Fruit fly (Drosophila melanogaster) whole organism, embryonic: ENCODE data around the gene CG12998.
A peak's percentile ranks its signal among the peaks of the same experiment; 100 is the strongest.

Experiments used
- Adf1 ChIP-seq: fragments of 200-800 bp; sonication (Bioruptor generic); IDR thresholded peaks from 2 replicates; pipeline ENCODE4 v1.3.6; 2022; ENCODE audit warnings: missing biosample characterization, missing genetic modification characterization
- Antp ChIP-seq: fragments of 200-800 bp; sonication (Bioruptor generic); optimal IDR thresholded peaks from 3 replicates; lab custom pipeline; 2016; ENCODE audit warnings: missing biosample characterization, missing genetic modification characterization
- Atf3 ChIP-seq: fragments of 200-800 bp; sonication (Bioruptor generic); optimal IDR thresholded peaks from 3 replicates; lab custom pipeline; 2016; ENCODE audit warnings: missing biosample characterization, missing genetic modification characterization
- BtbVII ChIP-seq: fragments of 200-800 bp; sonication (Bioruptor generic); optimal IDR thresholded peaks from 3 replicates; lab custom pipeline; 2017; ENCODE audit warnings: missing biosample characterization, mild to moderate bottlenecking, missing genetic modification characterization
- CG10431 ChIP-seq: fragments of 200-800 bp; sonication (Bioruptor generic); optimal IDR thresholded peaks from 3 replicates; lab custom pipeline; 2018; ENCODE audit warnings: missing biosample characterization, mild to moderate bottlenecking, missing genetic modification characterization
- CG11247 ChIP-seq: fragments of 200-800 bp; sonication (Bioruptor generic); IDR thresholded peaks from 2 replicates; pipeline ENCODE4 v1.3.6; 2022; ENCODE audit warnings: missing biosample characterization, missing genetic modification characterization
- CG11398 ChIP-seq: fragments of 200-800 bp; sonication (Bioruptor generic); optimal IDR thresholded peaks from 2 replicates; lab custom pipeline; 2016; ENCODE audit warnings: missing biosample characterization, missing genetic modification characterization
- CG12769 ChIP-seq: fragments of 200-800 bp; sonication (Bioruptor generic); optimal IDR thresholded peaks from 2 replicates; lab custom pipeline; 2019; ENCODE audit warnings: missing biosample characterization, mild to moderate bottlenecking, missing genetic modification characterization, moderate library complexity
- CG15269 ChIP-seq: fragments of 200-800 bp; sonication (Bioruptor generic); optimal IDR thresholded peaks from 2 replicates; lab custom pipeline; 2018; ENCODE audit warnings: missing biosample characterization, mild to moderate bottlenecking, missing genetic modification characterization, moderate library complexity
- CG15514 ChIP-seq: fragments of 200-800 bp; sonication (Bioruptor generic); optimal IDR thresholded peaks from 3 replicates; lab custom pipeline; 2017; ENCODE audit warnings: missing biosample characterization, missing genetic modification characterization, mild to moderate bottlenecking, moderate library complexity, missing genetic modification reagents
- CG18599 ChIP-seq: fragments of 200-800 bp; sonication (Bioruptor generic); optimal IDR thresholded peaks from 3 replicates; lab custom pipeline; 2017; ENCODE audit warnings: missing biosample characterization, missing genetic modification characterization, mild to moderate bottlenecking, moderate library complexity, missing genetic modification reagents
- CG18764 ChIP-seq: fragments of 200-800 bp; sonication (Bioruptor generic); optimal IDR thresholded peaks from 3 replicates; lab custom pipeline; 2016; ENCODE audit warnings: missing biosample characterization, missing genetic modification characterization
- CG34376 ChIP-seq: fragments of 200-800 bp; sonication (Bioruptor generic); optimal IDR thresholded peaks from 2 replicates; lab custom pipeline; 2018; ENCODE audit warnings: missing biosample characterization, mild to moderate bottlenecking, missing genetic modification characterization
- CG3726 ChIP-seq: fragments of 200-800 bp; sonication (Bioruptor generic); IDR thresholded peaks from 3 replicates; pipeline ENCODE4, ENCODE4 v1.3.6; 2022; ENCODE audit warnings: missing biosample characterization, missing genetic modification characterization
- CG3838 ChIP-seq: fragments of 200-800 bp; sonication (Bioruptor generic); optimal IDR thresholded peaks from 3 replicates; lab custom pipeline; 2016; ENCODE audit warnings: missing biosample characterization, missing genetic modification characterization
- CG42726 ChIP-seq: fragments of 200-800 bp; sonication (Bioruptor generic); IDR thresholded peaks from 2 replicates; pipeline ENCODE4 v1.3.6; 2022; ENCODE audit warnings: missing biosample characterization, missing genetic modification characterization; ENCODE audit not compliant: partially characterized antibody
- CG4282 ChIP-seq: fragments of 200-800 bp; sonication (Bioruptor generic); optimal IDR thresholded peaks from 2 replicates; lab custom pipeline; 2016; ENCODE audit warnings: missing biosample characterization, missing genetic modification characterization
- CG4617 ChIP-seq: fragments of 200-800 bp; sonication (Bioruptor generic); optimal IDR thresholded peaks from 3 replicates; lab custom pipeline; 2016; ENCODE audit warnings: missing biosample characterization, missing genetic modification characterization, borderline replicate concordance
- CG4730 ChIP-seq: fragments of 200-800 bp; sonication (Bioruptor generic); IDR thresholded peaks from 2 replicates; pipeline ENCODE4 v1.3.6; 2022; ENCODE audit warnings: missing biosample characterization, missing genetic modification characterization
- CG6254 ChIP-seq: fragments of 200-800 bp; sonication (Bioruptor generic); optimal IDR thresholded peaks from 3 replicates; lab custom pipeline; 2017; ENCODE audit warnings: mild to moderate bottlenecking, missing biosample characterization, missing genetic modification reagents, missing genetic modification characterization
- CG7556 ChIP-seq: fragments of 200-800 bp; sonication (Bioruptor generic); optimal IDR thresholded peaks from 2 replicates; lab custom pipeline; 2017; ENCODE audit warnings: missing biosample characterization, mild to moderate bottlenecking, missing genetic modification characterization
- CG7987 ChIP-seq: fragments of 200-800 bp; sonication (Bioruptor generic); optimal IDR thresholded peaks from 2 replicates; lab custom pipeline; 2018; ENCODE audit warnings: missing biosample characterization, mild to moderate bottlenecking, missing genetic modification characterization, moderate library complexity
- CkIIα-i1 ChIP-seq: fragments of 200-800 bp; sonication (Bioruptor generic); IDR thresholded peaks from 2 replicates; pipeline ENCODE4 v1.3.6; 2022; ENCODE audit warnings: missing biosample characterization, missing genetic modification characterization
- D19B ChIP-seq: fragments of 200-800 bp; sonication (Bioruptor generic); optimal IDR thresholded peaks from 2 replicates; lab custom pipeline; 2017; ENCODE audit warnings: missing biosample characterization, mild to moderate bottlenecking, missing genetic modification characterization
- Dad ChIP-seq: fragments of 200-800 bp; sonication (Bioruptor generic); optimal IDR thresholded peaks from 3 replicates; lab custom pipeline; 2016; ENCODE audit warnings: missing biosample characterization, missing genetic modification characterization
- Fer2 ChIP-seq: fragments of 200-800 bp; sonication (Bioruptor generic); optimal IDR thresholded peaks from 2 replicates; lab custom pipeline; 2018; ENCODE audit warnings: missing biosample characterization, mild to moderate bottlenecking, missing genetic modification characterization, moderate library complexity
- Oaz ChIP-seq: fragments of 200-800 bp; sonication (Bioruptor generic); IDR thresholded peaks from 2 replicates; pipeline ENCODE4 v1.3.6; 2022; ENCODE audit warnings: missing biosample characterization, missing genetic modification characterization
- Ravus ChIP-seq: fragments of 200-800 bp; sonication (Bioruptor generic); IDR thresholded peaks from 2 replicates; pipeline ENCODE4 v1.3.6; 2022; ENCODE audit warnings: missing biosample characterization, missing genetic modification characterization
- Six4 ChIP-seq: fragments of 200-800 bp; sonication (Bioruptor generic); optimal IDR thresholded peaks from 2 replicates; lab custom pipeline; 2016; ENCODE audit warnings: missing biosample characterization, missing genetic modification characterization
- Sox100B ChIP-seq: fragments of 200-800 bp; sonication (Bioruptor generic); optimal IDR thresholded peaks from 3 replicates; lab custom pipeline; 2018; ENCODE audit warnings: missing biosample characterization, mild to moderate bottlenecking, missing genetic modification characterization
- ato ChIP-seq: fragments of 200-800 bp; sonication (Bioruptor generic); IDR thresholded peaks from 2 replicates; pipeline ENCODE4 v1.3.6; 2022; ENCODE audit warnings: missing biosample characterization, missing genetic modification characterization; ENCODE audit not compliant: partially characterized antibody
- br ChIP-seq: fragments of >200 bp; optimal IDR thresholded peaks from 2 replicates; lab custom pipeline; 2017
- cad ChIP-seq: fragments of >200 bp; optimal IDR thresholded peaks from 2 replicates; lab custom pipeline; 2017; ENCODE audit warnings: missing biosample characterization, missing genetic modification characterization
- dan ChIP-seq: fragments of 200-800 bp; sonication (Bioruptor generic); IDR thresholded peaks from 2 replicates; pipeline ENCODE4 v1.3.6; 2022; ENCODE audit warnings: missing biosample characterization, missing genetic modification characterization
- ems ChIP-seq: fragments of 200-800 bp; sonication (Bioruptor generic); optimal IDR thresholded peaks from 3 replicates; lab custom pipeline; 2016; ENCODE audit warnings: missing biosample characterization, missing genetic modification characterization
- exex ChIP-seq: fragments of 200-800 bp; sonication (Bioruptor generic); optimal IDR thresholded peaks from 4 replicates; lab custom pipeline; 2018; ENCODE audit warnings: missing biosample characterization, mild to moderate bottlenecking, missing genetic modification characterization, moderate library complexity
- fd102C ChIP-seq: fragments of 200-800 bp; sonication (Bioruptor generic); optimal IDR thresholded peaks from 2 replicates; lab custom pipeline; 2018; ENCODE audit warnings: missing biosample characterization, mild to moderate bottlenecking, missing genetic modification characterization, moderate library complexity
- fd96Cb ChIP-seq: fragments of 200-800 bp; sonication (Bioruptor generic); optimal IDR thresholded peaks from 2 replicates; lab custom pipeline; 2018; ENCODE audit warnings: missing biosample characterization, mild to moderate bottlenecking, missing genetic modification characterization, moderate library complexity
- jing ChIP-seq: fragments of 200-800 bp; sonication (Bioruptor generic); optimal IDR thresholded peaks from 2 replicates; lab custom pipeline; 2018; ENCODE audit warnings: missing biosample characterization, mild to moderate bottlenecking, missing genetic modification characterization
- klu ChIP-seq: fragments of 200-800 bp; sonication (Bioruptor generic); IDR thresholded peaks from 2 replicates; pipeline ENCODE4 v1.3.6; 2022; ENCODE audit warnings: missing biosample characterization, missing genetic modification characterization
- lmd ChIP-seq: fragments of 200-800 bp; sonication (Bioruptor generic); IDR thresholded peaks from 2 replicates; pipeline ENCODE4 v1.3.6; 2022; ENCODE audit warnings: missing biosample characterization, missing genetic modification characterization
- nau ChIP-seq: fragments of 200-800 bp; sonication (Bioruptor generic); optimal IDR thresholded peaks from 3 replicates; lab custom pipeline; 2017; ENCODE audit warnings: missing biosample characterization, mild to moderate bottlenecking, missing genetic modification characterization, missing genetic modification reagents
- nom ChIP-seq: fragments of 200-800 bp; sonication (Bioruptor generic); optimal IDR thresholded peaks from 2 replicates; lab custom pipeline; 2017; ENCODE audit warnings: missing biosample characterization, missing genetic modification characterization, mild to moderate bottlenecking, moderate library complexity, missing genetic modification reagents
- psq ChIP-seq: fragments of 200-800 bp; sonication (Bioruptor generic); optimal IDR thresholded peaks from 2 replicates; lab custom pipeline; 2017; ENCODE audit warnings: missing biosample characterization, missing genetic modification characterization
- ro ChIP-seq: fragments of 200-800 bp; sonication (Bioruptor generic); IDR thresholded peaks from 2 replicates; pipeline ENCODE4 v1.3.6; 2022; ENCODE audit warnings: missing biosample characterization, missing genetic modification characterization
- schlank ChIP-seq: fragments of 200-800 bp; sonication (Bioruptor generic); optimal IDR thresholded peaks from 2 replicates; lab custom pipeline; 2018; ENCODE audit warnings: missing biosample characterization, mild to moderate bottlenecking, missing genetic modification characterization
- sd ChIP-seq: fragments of 200-800 bp; sonication (Bioruptor generic); optimal IDR thresholded peaks from 3 replicates; lab custom pipeline; 2018; ENCODE audit warnings: missing biosample characterization, mild to moderate bottlenecking, missing genetic modification characterization, moderate library complexity
- slbo ChIP-seq: fragments of 200-800 bp; sonication (Bioruptor generic); IDR thresholded peaks from 2 replicates; pipeline ENCODE4 v1.3.6; 2022; ENCODE audit warnings: missing biosample characterization, missing genetic modification characterization

Gene CG12998

DNA sequence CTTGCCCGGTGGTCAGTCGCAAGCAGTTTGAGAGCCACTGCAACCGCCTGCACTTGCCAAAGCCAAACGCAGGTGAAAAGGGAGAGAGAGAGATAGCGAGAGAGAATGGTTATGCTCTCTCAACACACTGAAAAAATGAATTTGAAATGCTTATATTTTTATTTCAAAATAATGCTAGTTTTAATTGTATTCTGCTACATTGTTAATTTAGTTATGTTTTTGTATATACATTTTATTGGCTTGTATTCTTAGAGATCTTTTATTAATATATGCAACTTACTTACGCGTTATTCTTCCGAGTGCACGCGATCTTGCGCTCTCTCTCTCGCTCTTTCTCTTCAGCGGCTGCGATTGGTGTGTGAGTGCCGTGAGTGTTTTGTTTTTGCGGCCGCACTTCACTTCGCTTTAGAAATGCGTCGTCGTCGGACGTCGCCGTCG lies 40.0 kb upstream of the CG12998 start (continued):
- TF ChIP-seq CkIIα-i1 (GFP tag; lab: Robert Waterston, UW): peak; percentile 82
- TF ChIP-seq Atf3 (GFP tag; lab: Kevin White, UChicago): no peak
- TF ChIP-seq Oaz: peak; percentile 98
- TF ChIP-seq Adf1 (GFP tag; lab: Robert Waterston, UW): no peak
- no peak for TF ChIP-seq CG7556 (GFP tag; lab: Kevin White, UChicago)
- TF ChIP-seq lmd (GFP tag; lab: Robert Waterston, UW): peak; percentile 99
- no peak for TF ChIP-seq CG3838 (GFP tag; lab: Kevin White, UChicago)
- TF ChIP-seq fd102C: peak; percentile 77
- TF ChIP-seq CG6254 (GFP tag; lab: Kevin White, UChicago): peak; percentile 95
- peak; percentile 94 for TF ChIP-seq Fer2
- peak; percentile 96 for TF ChIP-seq Dad (GFP tag; lab: Kevin White, UChicago)
- no peak for TF ChIP-seq CG10431 (GFP tag; lab: Kevin White, UChicago)
- TF ChIP-seq ems (GFP tag; lab: Kevin White, UChicago): peak; percentile 92
- TF ChIP-seq slbo (GFP tag; lab: Robert Waterston, UW): no peak
- peak; percentile 29 for TF ChIP-seq CG4282 (GFP tag; lab: Kevin White, UChicago)
- peak; percentile 95 for TF ChIP-seq BtbVII (GFP tag; lab: Kevin White, UChicago)
- peak; percentile 86 for TF ChIP-seq schlank (tag; lab: Kevin White, UChicago)
- TF ChIP-seq CG7987 (GFP tag; lab: Kevin White, UChicago): peak; percentile 90
- no peak for TF ChIP-seq ato (GFP tag; lab: Robert Waterston, UW)
- TF ChIP-seq jing (GFP tag; lab: Kevin White, UChicago): no peak
- peak; percentile 82 for TF ChIP-seq exex (tag; lab: Kevin White, UChicago)
- TF ChIP-seq CG18599 (GFP tag; lab: Kevin White, UChicago): peak; percentile 98
- TF ChIP-seq CG4730 (GFP tag; lab: Robert Waterston, UW): peak; percentile 99
- peak; percentile 61 for TF ChIP-seq cad (GFP tag; lab: Kevin White, UChicago)
- peak; percentile 96 for TF ChIP-seq Ravus (GFP tag; lab: Robert Waterston, UW)
- TF ChIP-seq CG3726: peak; percentile 98
- TF ChIP-seq CG11398 (GFP tag; lab: Kevin White, UChicago): peak; percentile 33
- TF ChIP-seq CG34376 (GFP tag; lab: Kevin White, UChicago): peak; percentile 85
- peak; percentile 94 for TF ChIP-seq dan
- TF ChIP-seq, all 482 proteins: peak for 331

DNA sequence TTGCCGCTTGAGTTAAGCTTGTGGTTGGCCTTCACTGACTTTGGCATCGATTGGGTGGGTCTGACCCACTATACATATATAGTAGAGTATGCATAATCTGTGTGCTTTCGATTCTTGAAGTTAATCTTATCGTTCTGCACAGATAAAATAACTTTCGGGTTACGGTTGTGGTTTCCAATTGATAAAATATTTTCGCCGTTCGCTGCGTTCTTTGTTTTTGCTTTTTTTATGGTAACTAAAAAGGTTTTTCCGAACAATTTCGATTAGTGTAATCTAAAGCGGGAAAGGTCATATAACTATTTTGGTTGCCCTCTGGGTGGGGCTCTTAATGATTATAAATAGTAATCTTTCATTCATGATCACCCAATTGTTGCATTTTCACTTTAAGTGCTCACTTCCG lies 37.9 kb upstream of the CG12998 start:
- TF ChIP-seq fd96Cb (tag; lab: Kevin White, UChicago) (no peak), psq (no peak), CG15514 (GFP tag; lab: Kevin White, UChicago) (no peak), exex (tag; lab: Kevin White, UChicago) (peak; percentile 62), sd (tag; lab: Kevin White, UChicago) (peak; percentile 75), Antp (GFP tag; lab: Kevin White, UChicago) (no peak), br (no peak), D19B (GFP tag; lab: Kevin White, UChicago) (no peak)

DNA sequence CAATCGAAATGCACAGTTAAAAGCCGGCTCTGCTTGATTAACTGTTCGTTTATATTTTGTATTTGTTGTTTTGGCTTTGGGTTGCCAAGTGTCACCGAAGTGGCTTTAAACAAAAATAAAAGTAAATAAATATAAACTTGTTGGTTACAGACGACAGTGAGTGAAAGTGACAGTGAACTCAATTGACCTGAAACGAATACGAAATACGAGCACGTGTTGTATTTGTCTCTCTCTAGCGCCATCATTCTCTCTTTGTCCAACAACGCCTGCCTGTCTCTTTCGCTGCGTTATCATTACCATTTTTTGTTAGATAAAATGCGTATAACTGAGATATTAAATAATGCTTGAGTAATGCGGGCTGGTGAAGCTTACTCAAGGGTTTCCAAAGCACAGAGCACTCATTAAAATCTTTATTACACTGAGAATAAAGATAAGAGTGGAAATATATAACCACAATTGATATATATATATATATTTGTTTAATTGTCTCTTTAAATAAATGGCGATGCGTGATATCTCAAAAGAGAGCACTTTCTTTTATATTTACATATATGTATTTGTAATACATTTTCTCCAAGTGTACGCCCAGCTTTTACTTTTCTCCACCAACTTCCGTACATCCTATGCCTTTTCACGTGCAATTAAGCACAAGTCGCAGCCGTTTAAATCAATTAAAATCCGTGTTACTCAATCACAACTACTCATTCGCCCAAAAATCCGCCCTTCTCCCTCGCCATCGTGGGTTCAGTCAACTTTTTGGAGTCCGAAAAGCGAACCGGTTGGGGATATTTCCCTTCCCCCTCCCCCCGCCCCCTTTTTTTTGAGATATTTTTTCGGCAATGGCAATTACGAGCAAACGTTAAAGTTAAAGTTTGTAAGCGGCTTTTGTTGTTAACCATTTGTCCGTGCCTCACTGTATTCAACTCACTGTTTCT lies 36.9 kb upstream of the CG12998 start:
- TF ChIP-seq ro (no peak), CG18764 (GFP tag; lab: Kevin White, UChicago) (no peak), klu (GFP tag; lab: Robert Waterston, UW) (no peak), nom (no peak), nau (GFP tag; lab: Kevin White, UChicago) (no peak), Six4 (no peak), CG11247 (no peak), CG15269 (tag; lab: Kevin White, UChicago) (peak; percentile 16), CG12769 (peak; percentile 4), CG4617 (no peak), CG42726 (GFP tag; lab: Robert Waterston, UW) (no peak), Sox100B (GFP tag; lab: Kevin White, UChicago) (peak; percentile 34)
